Worm (Caenorhabditis elegans) whole organism, L1 larva: ENCODE results near the gene Y41C4A.18.

Experiments
- C16A3.4 ChIP-seq: fragments of 150-350 bp; optimal IDR thresholded peaks from 2 replicates; lab custom pipeline; 2014; ENCODE audit warnings: missing biosample characterization, missing genetic modification characterization
- C34B4.2 ChIP-seq: sonication (generic microtip); optimal IDR thresholded peaks from 2 replicates; lab custom pipeline; 2017; ENCODE audit warnings: mild to moderate bottlenecking, missing genetic modification characterization, missing compliant biosample characterization
- F16B12.6 ChIP-seq: fragments of 150-350 bp; optimal IDR thresholded peaks from 2 replicates; lab custom pipeline; 2014; ENCODE audit warnings: missing biosample characterization, missing genetic modification characterization
- alr-1 ChIP-seq: fragments of 200-800 bp; sonication (Bioruptor generic); optimal IDR thresholded peaks from 2 replicates; lab custom pipeline; 2018; ENCODE audit warnings: borderline replicate concordance, mild to moderate bottlenecking, missing genetic modification characterization, missing compliant biosample characterization
- aly-2 ChIP-seq: fragments of 150-350 bp; optimal IDR thresholded peaks from 2 replicates; lab custom pipeline; 2014; ENCODE audit warnings: missing biosample characterization, missing genetic modification characterization
- blmp-1 ChIP-seq: fragments of 150-350 bp; optimal IDR thresholded peaks from 2 replicates; lab custom pipeline; 2014; ENCODE audit warnings: missing biosample characterization, missing genetic modification characterization
- ceh-63 ChIP-seq: fragments of 200-800 bp; sonication (Bioruptor generic); optimal IDR thresholded peaks from 2 replicates; lab custom pipeline; 2018; ENCODE audit warnings: mild to moderate bottlenecking, missing genetic modification characterization, missing compliant biosample characterization
- ceh-82 ChIP-seq, 3 experiments: fragments of 150-350 bp in 1 of 3; sonication (generic microtip) in 2 of 3; optimal IDR thresholded peaks; 2 replicates each; lab custom pipeline; 2014 to 2017; ENCODE audit warnings: missing biosample characterization in 3 of 3, missing genetic modification characterization in 3 of 3
- ceh-88 ChIP-seq: fragments of 200-800 bp; sonication (Bioruptor generic); IDR thresholded peaks from 2 replicates; pipeline ENCODE4 v1.3.6; 2022; ENCODE audit warnings: missing genetic modification characterization, missing compliant biosample characterization
- ces-1 ChIP-seq: fragments of 150-350 bp; optimal IDR thresholded peaks from 2 replicates; lab custom pipeline; 2014; ENCODE audit warnings: missing biosample characterization, missing genetic modification reagents, missing genetic modification characterization
- dpl-1 ChIP-seq, 3 experiments: fragments of 150-350 bp in 2 of 3; sonication (generic microtip) in 1 of 3; optimal IDR thresholded peaks; 2 replicates each; lab custom pipeline; 2014 to 2017; ENCODE audit warnings: missing biosample characterization in 3 of 3, missing genetic modification characterization in 3 of 3, missing genetic modification reagents in 3 of 3
- dsc-1 ChIP-seq: sonication (generic microtip); optimal IDR thresholded peaks from 2 replicates; lab custom pipeline; 2016; ENCODE audit warnings: mild to moderate bottlenecking, missing genetic modification characterization, missing compliant biosample characterization
- efl-1 ChIP-seq, 4 experiments: fragments of 150-350 bp; optimal IDR thresholded peaks in 3 of 4; peaks in 1 of 4; 1 replicate in 1 of 4; 2 replicates in 3 of 4; lab custom pipeline; 2014; ENCODE audit warnings: missing biosample characterization in 2 of 4, missing genetic modification characterization in 2 of 4, missing genetic modification reagents in 2 of 4
- egl-13 ChIP-seq: sonication (generic microtip); optimal IDR thresholded peaks from 2 replicates; lab custom pipeline; 2016; ENCODE audit warnings: missing genotype, missing genetic modification reagents, missing genetic modification characterization, missing compliant biosample characterization
- egl-27 ChIP-seq, 2 experiments: fragments of 150-350 bp in 1 of 2; sonication (generic microtip); optimal IDR thresholded peaks; 3 replicates each; lab custom pipeline; 2017 to 2018; ENCODE audit warnings: missing biosample characterization in 2 of 2, missing genetic modification characterization in 2 of 2, missing genetic modification reagents in 2 of 2
- fkh-4 ChIP-seq: sonication (generic microtip); optimal IDR thresholded peaks from 2 replicates; lab custom pipeline; 2016; ENCODE audit warnings: missing compliant biosample characterization, missing genetic modification characterization, borderline replicate concordance
- hlh-17 ChIP-seq: fragments of 200-800 bp; sonication (Bioruptor generic); optimal IDR thresholded peaks from 2 replicates; lab custom pipeline; 2018; ENCODE audit warnings: missing genetic modification characterization, mild to moderate bottlenecking, missing compliant biosample characterization, moderate library complexity, borderline replicate concordance
- hlh-4 ChIP-seq: sonication (generic microtip); optimal IDR thresholded peaks from 2 replicates; lab custom pipeline; 2016; ENCODE audit warnings: mild to moderate bottlenecking, missing genetic modification characterization, missing compliant biosample characterization
- hpl-2 ChIP-seq: fragments of 150-350 bp; optimal IDR thresholded peaks from 2 replicates; lab custom pipeline; 2014; ENCODE audit warnings: missing biosample characterization, missing genetic modification reagents, missing genetic modification characterization
- irx-1 ChIP-seq: sonication (generic microtip); optimal IDR thresholded peaks from 2 replicates; lab custom pipeline; 2016; ENCODE audit warnings: missing genetic modification characterization, missing compliant biosample characterization
- isw-1 ChIP-seq: fragments of 200-800 bp; sonication (Bioruptor generic); IDR thresholded peaks from 2 replicates; pipeline ENCODE4 v1.3.6; 2022; ENCODE audit warnings: missing genetic modification characterization, missing compliant biosample characterization
- jun-1 ChIP-seq: fragments of 150-350 bp; optimal IDR thresholded peaks from 2 replicates; lab custom pipeline; 2014; ENCODE audit warnings: missing biosample characterization, missing genetic modification reagents, missing genetic modification characterization
- lin-13 ChIP-seq: fragments of 150-350 bp; optimal IDR thresholded peaks from 2 replicates; lab custom pipeline; 2014; ENCODE audit warnings: missing biosample characterization, missing genetic modification reagents, missing genetic modification characterization
- lin-15B ChIP-seq: fragments of 150-350 bp; sonication (generic microtip); optimal IDR thresholded peaks from 3 replicates; lab custom pipeline; 2014; ENCODE audit warnings: missing biosample characterization, missing genetic modification characterization
- lin-39 ChIP-seq: fragments of 150-350 bp; optimal IDR thresholded peaks from 2 replicates; lab custom pipeline; 2014; ENCODE audit warnings: missing biosample characterization, missing genetic modification reagents, missing genetic modification characterization
- mab-9 ChIP-seq: fragments of 200-800 bp; sonication (Bioruptor generic); IDR thresholded peaks from 2 replicates; pipeline ENCODE4 v1.3.6; 2022; ENCODE audit warnings: missing genetic modification reagents, missing genetic modification characterization, missing compliant biosample characterization
- mef-2 ChIP-seq: fragments of 150-350 bp; optimal IDR thresholded peaks from 2 replicates; lab custom pipeline; 2014; ENCODE audit warnings: missing biosample characterization, missing genetic modification characterization
- mep-1 ChIP-seq: fragments of 150-350 bp; optimal IDR thresholded peaks from 2 replicates; lab custom pipeline; 2014; ENCODE audit warnings: missing biosample characterization, missing genetic modification characterization
- nhr-11 ChIP-seq: fragments of 150-350 bp; optimal IDR thresholded peaks from 2 replicates; lab custom pipeline; 2014; ENCODE audit warnings: missing biosample characterization, missing genetic modification characterization
- nhr-12 ChIP-seq: sonication (generic microtip); optimal IDR thresholded peaks from 2 replicates; lab custom pipeline; 2017; ENCODE audit warnings: missing biosample characterization, missing genetic modification characterization
- nhr-19 ChIP-seq: fragments of 200-800 bp; sonication (Bioruptor generic); conservative IDR thresholded peaks from 2 replicates; pipeline ENCODE4 v1.3.6; 2022; ENCODE audit warnings: missing genetic modification characterization, missing compliant biosample characterization
- nhr-237 ChIP-seq: fragments of 150-350 bp; optimal IDR thresholded peaks from 2 replicates; lab custom pipeline; 2014; ENCODE audit warnings: missing biosample characterization, missing genetic modification characterization
- nhr-47 ChIP-seq: sonication (generic microtip); optimal IDR thresholded peaks from 2 replicates; lab custom pipeline; 2016; ENCODE audit warnings: mild to moderate bottlenecking, missing genetic modification characterization, moderate library complexity, missing compliant biosample characterization
- nhr-76 ChIP-seq: sonication (generic microtip); optimal IDR thresholded peaks from 2 replicates; lab custom pipeline; 2017; ENCODE audit warnings: missing biosample characterization, missing genetic modification characterization
- nhr-77 ChIP-seq: fragments of 150-350 bp; optimal IDR thresholded peaks from 2 replicates; lab custom pipeline; 2014; ENCODE audit warnings: missing biosample characterization, missing genetic modification characterization
- nhr-84 ChIP-seq: sonication (generic microtip); optimal IDR thresholded peaks from 2 replicates; lab custom pipeline; 2017; ENCODE audit warnings: missing biosample characterization, missing genetic modification characterization
- nhr-85 ChIP-seq: sonication (generic microtip); peaks from one replicate; lab custom pipeline; 2016; ENCODE audit warnings: missing genetic modification characterization, inconsistent platforms, missing compliant biosample characterization
- pag-3 ChIP-seq: sonication (generic microtip); optimal IDR thresholded peaks from 2 replicates; lab custom pipeline; 2017; ENCODE audit warnings: missing genetic modification characterization, mild to moderate bottlenecking, missing compliant biosample characterization, antibody characterized with exemption, borderline replicate concordance; ENCODE audit not compliant: insufficient read depth
- pqm-1 ChIP-seq: sonication (generic microtip); optimal IDR thresholded peaks from 3 replicates; lab custom pipeline; 2017; ENCODE audit warnings: missing biosample characterization, missing genetic modification characterization
- rnt-1 ChIP-seq: sonication (generic microtip); optimal IDR thresholded peaks from 2 replicates; lab custom pipeline; 2016; ENCODE audit warnings: mild to moderate bottlenecking, missing genetic modification characterization, moderate library complexity, missing compliant biosample characterization
- skn-1 ChIP-seq: fragments of 150-350 bp; optimal IDR thresholded peaks from 2 replicates; lab custom pipeline; 2014; ENCODE audit warnings: missing biosample characterization, missing genetic modification characterization
- sox-4 ChIP-seq: sonication (generic microtip); optimal IDR thresholded peaks from 2 replicates; lab custom pipeline; 2016; ENCODE audit warnings: missing genetic modification characterization, missing compliant biosample characterization
- sptf-1 ChIP-seq: fragments of 150-350 bp; optimal IDR thresholded peaks from 2 replicates; lab custom pipeline; 2014; ENCODE audit warnings: missing biosample characterization, missing genetic modification characterization
- tbx-2 ChIP-seq: sonication (generic microtip); optimal IDR thresholded peaks from 2 replicates; lab custom pipeline; 2016; ENCODE audit warnings: missing genetic modification characterization, missing compliant biosample characterization
- unc-130 ChIP-seq: fragments of 150-350 bp; optimal IDR thresholded peaks from 2 replicates; lab custom pipeline; 2017; ENCODE audit warnings: missing biosample characterization, missing genetic modification characterization, inconsistent platforms
- unc-30 ChIP-seq: sonication (generic microtip); optimal IDR thresholded peaks from 2 replicates; lab custom pipeline; 2017; ENCODE audit warnings: missing biosample characterization, missing genetic modification characterization
- zag-1 ChIP-seq: fragments of 150-350 bp; optimal IDR thresholded peaks from 2 replicates; lab custom pipeline; 2014; ENCODE audit warnings: missing biosample characterization, missing genetic modification characterization

Y41C4A.18 gene

ce11 chrIII:11774508-11775000 is 44.1 kb downstream of the Y41C4A.18 start, which contains the start of gene immp-1 (continued):
- TF ChIP-seq efl-1 (optimal IDR thresholded peaks at IDR 0.05; lab: Kevin White, UChicago) (peak; percentile 57 to 70), efl-1 (GFP tag; optimal IDR thresholded peaks at IDR 0.05 in 1 of 2; lab: Kevin White, UChicago) (peak; percentile 68 to 94), unc-30 (no peak), aly-2 (tag; lab: Kevin White, UChicago) (no peak), ces-1 (GFP tag; lab: Kevin White, UChicago) (no peak), egl-13 (tag; lab: Kevin White, UChicago) (no peak), unc-130 (tag; lab: Kevin White, UChicago) (peak; percentile 58), sptf-1 (tag; lab: Kevin White, UChicago) (no peak), irx-1 (no peak), tbx-2 (peak; percentile 19), nhr-84 (tag; lab: Kevin White, UChicago) (no peak), hlh-17 (GFP tag; lab: Kevin White, UChicago) (no peak), ceh-63 (GFP tag; lab: Kevin White, UChicago) (no peak), alr-1 (no peak), nhr-76 (tag; lab: Kevin White, UChicago) (no peak), ceh-88 (GFP tag; lab: Robert Waterston, UW) (0 out of 2 replicates have a peak, but pooled peaks have one; percentile 21), C34B4.2 (tag; lab: Kevin White, UChicago) (no peak), dsc-1 (tag; lab: Kevin White, UChicago) (no peak), egl-27 (tag; optimal IDR thresholded peaks at IDR 0.05; lab: Kevin White, UChicago) (no peak), mef-2 (no peak), F16B12.6 (peak; percentile 96), zag-1 (tag; lab: Kevin White, UChicago) (no peak), isw-1 (GFP tag; lab: Robert Waterston, UW) (peak; percentile 22; the same call in 1 of the 2 replicates), nhr-77 (no peak), nhr-47 (tag; lab: Kevin White, UChicago) (no peak), pag-3 (tag; lab: Kevin White, UChicago) (no peak), ceh-82 (tag; optimal IDR thresholded peaks at IDR 0.05; lab: Kevin White, UChicago) (peak; percentile 21 to 55 (median 53)), mab-9 (GFP tag; lab: Robert Waterston, UW) (no peak), rnt-1 (tag; lab: Kevin White, UChicago) (no peak), fkh-4 (tag; lab: Kevin White, UChicago) (no peak), pqm-1 (tag; lab: Kevin White, UChicago) (no peak), mep-1 (tag; lab: Kevin White, UChicago) (peak; percentile 79), lin-13 (GFP tag; lab: Kevin White, UChicago) (no peak), C16A3.4 (peak; percentile 14), jun-1 (tag; lab: Kevin White, UChicago) (no peak), dpl-1 (GFP tag; optimal IDR thresholded peaks at IDR 0.05; lab: Kevin White, UChicago) (peak; percentile 55 to 72 (median 69)), nhr-12 (tag; lab: Kevin White, UChicago) (no peak), nhr-19 (no peak), sox-4 (tag; lab: Kevin White, UChicago) (no peak), lin-15B (no peak), blmp-1 (tag; lab: Kevin White, UChicago) (peak; percentile 98), nhr-237 (tag; lab: Kevin White, UChicago) (no peak), lin-39 (no peak), hpl-2 (GFP tag; lab: Kevin White, UChicago) (no peak), skn-1 (no peak), hlh-4 (no peak), nhr-11 (no peak), nhr-85 (tag; lab: Kevin White, UChicago) (no peak)
